Worm (Caenorhabditis elegans): ENCODE measurements around the gene irld-44.

DNA sequence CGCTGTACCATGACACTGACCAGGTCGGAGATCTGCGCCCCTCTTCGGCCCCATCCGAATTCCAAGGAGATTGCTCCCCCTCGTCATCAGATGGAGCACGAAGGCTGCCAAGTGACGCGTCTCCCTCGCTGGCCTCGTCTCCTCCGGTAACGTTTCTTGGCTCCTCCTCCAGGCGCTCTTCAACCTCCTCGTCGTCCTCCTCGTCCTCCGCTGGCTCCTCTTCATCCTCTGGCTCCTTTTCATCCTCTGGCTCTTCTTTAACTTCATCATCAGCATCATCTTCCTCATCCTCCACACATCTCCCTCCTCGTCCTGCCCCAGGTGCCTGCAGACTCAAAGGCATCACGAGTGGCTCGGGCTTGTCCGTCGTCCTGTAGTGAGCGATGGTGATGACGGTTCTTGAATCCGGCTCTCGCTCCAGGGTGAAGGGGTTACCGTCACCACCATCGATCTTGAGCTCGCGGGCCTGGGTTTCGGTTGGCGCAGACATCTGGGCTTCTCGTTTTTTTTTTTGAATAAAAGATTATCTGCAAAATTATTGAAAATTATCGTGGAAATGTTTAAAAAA, 48.2 kb downstream of the irld-44 start:
- TF ChIP-seq ama-1 (optimal IDR thresholded peaks at IDR 0.05) (no peak), pes-1 (GFP tag; IDR thresholded peaks at IDR 0.05) (no peak), ets-7 (tag; optimal IDR thresholded peaks at IDR 0.05) (no peak)

All from whole organism, early embryonic.